Fruit fly (Drosophila melanogaster) whole organism, embryonic: ENCODE measurements around the gene CG1324.

Source experiments
- Awh ChIP-seq: fragments of 200-800 bp; sonication (Bioruptor generic); IDR thresholded peaks from 2 replicates; pipeline ENCODE4, ENCODE4 v1.3.6; 2022; ENCODE audit warnings: missing biosample characterization, missing genetic modification characterization
- Bdp1 ChIP-seq: fragments of 200-800 bp; sonication (Bioruptor generic); optimal IDR thresholded peaks from 3 replicates; lab custom pipeline; 2016; ENCODE audit warnings: missing biosample characterization, missing genetic modification characterization
- Blimp-1 ChIP-seq: fragments of 200-800 bp; sonication (Bioruptor generic); optimal IDR thresholded peaks from 3 replicates; lab custom pipeline; 2018; ENCODE audit warnings: missing biosample characterization, missing genetic modification characterization, mild to moderate bottlenecking, moderate library complexity, missing genetic modification reagents
- CG10209 ChIP-seq: fragments of 200-800 bp; sonication (Bioruptor generic); optimal IDR thresholded peaks from 3 replicates; lab custom pipeline; 2017; ENCODE audit warnings: missing biosample characterization, mild to moderate bottlenecking, missing genetic modification characterization, missing genetic modification reagents
- CG10654 ChIP-seq: fragments of 200-800 bp; sonication (Bioruptor generic); optimal IDR thresholded peaks from 2 replicates; lab custom pipeline; 2016; ENCODE audit warnings: missing biosample characterization, missing genetic modification characterization
- CG10959 ChIP-seq: fragments of 200-800 bp; sonication (Bioruptor generic); IDR thresholded peaks from 2 replicates; pipeline ENCODE4 v1.3.6; 2022; ENCODE audit warnings: missing biosample characterization, missing genetic modification characterization
- CG10979 ChIP-seq: fragments of 200-800 bp; sonication (Bioruptor generic); optimal IDR thresholded peaks from 2 replicates; lab custom pipeline; 2018; ENCODE audit warnings: missing biosample characterization, mild to moderate bottlenecking, missing genetic modification characterization, moderate library complexity
- CG11504 ChIP-seq: fragments of 200-800 bp; sonication (Bioruptor generic); optimal IDR thresholded peaks from 3 replicates; lab custom pipeline; 2019; ENCODE audit warnings: missing biosample characterization, mild to moderate bottlenecking, missing genetic modification characterization, moderate library complexity
- CG11723 ChIP-seq: fragments of 200-800 bp; sonication (Bioruptor generic); optimal IDR thresholded peaks from 2 replicates; lab custom pipeline; 2017; ENCODE audit warnings: missing biosample characterization, mild to moderate bottlenecking, missing genetic modification characterization
- CG13424 ChIP-seq: fragments of 200-800 bp; sonication (Bioruptor generic); optimal IDR thresholded peaks from 2 replicates; lab custom pipeline; 2019; ENCODE audit warnings: missing biosample characterization, mild to moderate bottlenecking, missing genetic modification characterization, moderate library complexity
- CG14710 ChIP-seq: fragments of 200-800 bp; sonication (Bioruptor generic); optimal IDR thresholded peaks from 3 replicates; lab custom pipeline; 2019; ENCODE audit warnings: missing biosample characterization, mild to moderate bottlenecking, missing genetic modification characterization, moderate library complexity
- CG17361 ChIP-seq: fragments of 200-800 bp; sonication (Bioruptor generic); IDR thresholded peaks from 3 replicates; pipeline ENCODE4 v1.3.6; 2022; ENCODE audit warnings: missing biosample characterization, missing genetic modification characterization
- CG18262 ChIP-seq: fragments of 200-800 bp; optimal IDR thresholded peaks from 3 replicates; lab custom pipeline; 2019; ENCODE audit warnings: missing biosample characterization, mild to moderate bottlenecking, missing genetic modification characterization, moderate library complexity
- CG2712 ChIP-seq: fragments of 200-800 bp; optimal IDR thresholded peaks from 3 replicates; lab custom pipeline; 2019; ENCODE audit warnings: missing biosample characterization, mild to moderate bottlenecking, missing genetic modification characterization, moderate library complexity
- CG30431 ChIP-seq: fragments of 200-800 bp; sonication (Bioruptor generic); optimal IDR thresholded peaks from 2 replicates; lab custom pipeline; 2017; ENCODE audit warnings: missing biosample characterization, missing genetic modification characterization
- CG3838 ChIP-seq: fragments of 200-800 bp; sonication (Bioruptor generic); optimal IDR thresholded peaks from 3 replicates; lab custom pipeline; 2016; ENCODE audit warnings: missing biosample characterization, missing genetic modification characterization
- CG6765 ChIP-seq: fragments of 200-800 bp; sonication (Bioruptor generic); optimal IDR thresholded peaks from 3 replicates; lab custom pipeline; 2017; ENCODE audit warnings: missing biosample characterization, mild to moderate bottlenecking, missing genetic modification characterization
- CG7839 ChIP-seq: fragments of 200-800 bp; sonication (Bioruptor generic); optimal IDR thresholded peaks from 3 replicates; lab custom pipeline; 2018; ENCODE audit warnings: missing biosample characterization, mild to moderate bottlenecking, missing genetic modification characterization, moderate library complexity
- CG8388 ChIP-seq: fragments of 200-800 bp; sonication (Bioruptor generic); optimal IDR thresholded peaks from 2 replicates; lab custom pipeline; 2019; ENCODE audit warnings: missing biosample characterization, mild to moderate bottlenecking, missing genetic modification characterization, moderate library complexity
- Dp ChIP-seq: fragments of 200-800 bp; sonication (Bioruptor generic); optimal IDR thresholded peaks from 2 replicates; lab custom pipeline; 2018; ENCODE audit warnings: missing biosample characterization, mild to moderate bottlenecking, missing genetic modification characterization, moderate library complexity
- Elba2 ChIP-seq: fragments of 200-800 bp; sonication (Bioruptor generic); optimal IDR thresholded peaks from 3 replicates; lab custom pipeline; 2016; ENCODE audit warnings: missing biosample characterization, missing genetic modification characterization
- Fer2 ChIP-seq: fragments of 200-800 bp; sonication (Bioruptor generic); optimal IDR thresholded peaks from 2 replicates; lab custom pipeline; 2018; ENCODE audit warnings: missing biosample characterization, mild to moderate bottlenecking, missing genetic modification characterization, moderate library complexity
- H15 ChIP-seq: fragments of 200-800 bp; sonication (Bioruptor generic); IDR thresholded peaks from 3 replicates; pipeline ENCODE4 v1.3.6; 2022; ENCODE audit warnings: missing biosample characterization, missing genetic modification characterization
- HLH4C ChIP-seq: fragments of 200-800 bp; sonication (Bioruptor generic); IDR thresholded peaks from 3 replicates; pipeline ENCODE4 v1.3.6; 2022; ENCODE audit warnings: missing biosample characterization, missing genetic modification characterization; ENCODE audit not compliant: partially characterized antibody
- Hmr ChIP-seq: fragments of 200-800 bp; sonication (Bioruptor generic); optimal IDR thresholded peaks from 3 replicates; lab custom pipeline; 2017; ENCODE audit warnings: mild to moderate bottlenecking, missing biosample characterization, missing genetic modification reagents, missing genetic modification characterization
- Hr51 ChIP-seq, 2 experiments: fragments of 200-800 bp; sonication (Bioruptor generic); optimal IDR thresholded peaks; 2 replicates in 1 of 2; 3 replicates in 1 of 2; lab custom pipeline; 2016 to 2018; ENCODE audit warnings: missing biosample characterization in 2 of 2, missing genetic modification characterization in 2 of 2, mild to moderate bottlenecking in 1 of 2, moderate library complexity in 1 of 2
- Lhr ChIP-seq: fragments of 200-800 bp; sonication (Bioruptor generic); optimal IDR thresholded peaks from 3 replicates; lab custom pipeline; 2017; ENCODE audit warnings: mild to moderate bottlenecking, missing biosample characterization, missing genetic modification reagents, missing genetic modification characterization
- Lpt ChIP-seq: fragments of >200 bp; optimal IDR thresholded peaks from 2 replicates; lab custom pipeline; 2018; ENCODE audit warnings: missing biosample characterization, missing genetic modification characterization
- Med ChIP-seq: fragments of 200-800 bp; sonication (Bioruptor generic); peaks from one replicate; lab custom pipeline; 2016; ENCODE audit warnings: missing biosample characterization, missing genetic modification characterization, mild to moderate bottlenecking, inconsistent platforms, moderate library complexity
- Poxn ChIP-seq: fragments of 200-800 bp; sonication (Bioruptor generic); IDR thresholded peaks from 2 replicates; pipeline ENCODE4 v1.3.6; 2022; ENCODE audit warnings: missing biosample characterization, missing genetic modification characterization
- Ravus ChIP-seq: fragments of 200-800 bp; sonication (Bioruptor generic); IDR thresholded peaks from 2 replicates; pipeline ENCODE4 v1.3.6; 2022; ENCODE audit warnings: missing biosample characterization, missing genetic modification characterization
- Usf ChIP-seq: fragments of 200-800 bp; sonication (Bioruptor generic); optimal IDR thresholded peaks from 2 replicates; lab custom pipeline; 2017; ENCODE audit warnings: missing genotype, missing biosample characterization, missing genetic modification characterization
- bab2 ChIP-seq: fragments of 200-800 bp; sonication (Bioruptor generic); optimal IDR thresholded peaks from 2 replicates; lab custom pipeline; 2016; ENCODE audit warnings: missing biosample characterization, missing genetic modification characterization
- bsh ChIP-seq, 2 experiments: fragments of 200-800 bp; sonication (Bioruptor generic); optimal IDR thresholded peaks; 2 replicates each; lab custom pipeline; 2017 to 2018; ENCODE audit warnings: mild to moderate bottlenecking in 2 of 2, missing biosample characterization in 2 of 2, missing genetic modification characterization in 2 of 2, moderate library complexity in 1 of 2
- cad ChIP-seq: fragments of >200 bp; optimal IDR thresholded peaks from 2 replicates; lab custom pipeline; 2017; ENCODE audit warnings: missing biosample characterization, missing genetic modification characterization
- ci ChIP-seq: fragments of 200-800 bp; sonication (Bioruptor generic); IDR thresholded peaks from 3 replicates; pipeline ENCODE4 v1.3.6; 2022; ENCODE audit warnings: missing biosample characterization, missing genetic modification characterization
- croc ChIP-seq: fragments of 200-800 bp; sonication (Bioruptor generic); conservative IDR thresholded peaks from 3 replicates; pipeline ENCODE4 v1.3.6; 2022; ENCODE audit warnings: missing biosample characterization, missing genetic modification characterization
- dmrt11E ChIP-seq: fragments of 200-800 bp; sonication (Bioruptor generic); optimal IDR thresholded peaks from 3 replicates; lab custom pipeline; 2018; ENCODE audit warnings: missing biosample characterization, mild to moderate bottlenecking, missing genetic modification characterization, moderate library complexity
- gce ChIP-seq: fragments of 200-800 bp; sonication (Bioruptor generic); IDR thresholded peaks from 3 replicates; pipeline ENCODE4 v1.3.6; 2022; ENCODE audit warnings: missing biosample characterization, missing genetic modification characterization
- gt ChIP-seq: fragments of 200-800 bp; sonication (Bioruptor generic); IDR thresholded peaks from 2 replicates; pipeline ENCODE4 v1.3.6; 2022; ENCODE audit warnings: missing biosample characterization, missing genetic modification characterization
- h ChIP-seq: fragments of >200 bp; optimal IDR thresholded peaks from 2 replicates; lab custom pipeline; 2017
- ham ChIP-seq: fragments of 200-800 bp; sonication (Bioruptor generic); IDR thresholded peaks from 2 replicates; pipeline ENCODE4 v1.3.6; 2022; ENCODE audit warnings: missing biosample characterization, missing genetic modification characterization
- ind ChIP-seq: fragments of 200-800 bp; sonication (Bioruptor generic); optimal IDR thresholded peaks from 3 replicates; lab custom pipeline; 2016; ENCODE audit warnings: missing biosample characterization, missing genetic modification characterization
- lab ChIP-seq: fragments of 200-800 bp; sonication (Bioruptor generic); optimal IDR thresholded peaks from 3 replicates; lab custom pipeline; 2017; ENCODE audit warnings: missing biosample characterization, missing genetic modification characterization, mild to moderate bottlenecking, moderate library complexity, missing genetic modification reagents
- lola ChIP-seq, 3 experiments: fragments of >200 bp in 2 of 3; fragments of 200-800 bp in 1 of 3; sonication (Bioruptor generic) in 1 of 3; optimal IDR thresholded peaks; 2 replicates each; lab custom pipeline; 2017 to 2019; ENCODE audit warnings: missing biosample characterization in 3 of 3, missing genetic modification characterization in 3 of 3, mild to moderate bottlenecking in 1 of 3, moderate library complexity in 1 of 3
- nmo ChIP-seq: fragments of 200-800 bp; sonication (Bioruptor generic); optimal IDR thresholded peaks from 2 replicates; lab custom pipeline; 2018; ENCODE audit warnings: missing biosample characterization, mild to moderate bottlenecking, missing genetic modification characterization, moderate library complexity
- phol ChIP-seq: fragments of 200-800 bp; sonication (Bioruptor generic); optimal IDR thresholded peaks from 3 replicates; lab custom pipeline; 2018; ENCODE audit warnings: missing biosample characterization, mild to moderate bottlenecking, missing genetic modification characterization, moderate library complexity
- sens ChIP-seq: fragments of 200-800 bp; sonication (Bioruptor generic); peaks from one replicate; lab custom pipeline; 2016; ENCODE audit warnings: missing biosample characterization, missing genetic modification characterization
- twi ChIP-seq: fragments of 200-800 bp; optimal IDR thresholded peaks from 2 replicates; lab custom pipeline; 2019; ENCODE audit warnings: missing biosample characterization, mild to moderate bottlenecking, missing genetic modification characterization, moderate library complexity

CG1324 gene

dm6 chrX:20728591-20728990 is 7.2 kb downstream of the CG1324 start (continued):
- TF ChIP-seq CG10959 (GFP tag; lab: Robert Waterston, UW), result no peak
- peak; percentile 2 for TF ChIP-seq nmo (GFP tag; lab: Kevin White, UChicago)
- TF ChIP-seq bsh (GFP tag; optimal IDR thresholded peaks at IDR 0.05; lab: Kevin White, UChicago), result peak in 1 of 2 experiments; percentile 22
- no peak for TF ChIP-seq Elba2 (GFP tag; lab: Kevin White, UChicago)
- peak; percentile 27 for TF ChIP-seq CG11504
- TF ChIP-seq ham (GFP tag; lab: Robert Waterston, UW), result no peak
- no peak for TF ChIP-seq Fer2 (tag; lab: Kevin White, UChicago)
- no peak for TF ChIP-seq CG6765 (GFP tag; lab: Kevin White, UChicago)
- peak; percentile 15 for TF ChIP-seq CG14710
- peak; percentile 27 for TF ChIP-seq CG18262 (tag; lab: Kevin White, UChicago)
- TF ChIP-seq lola (GFP tag; optimal IDR thresholded peaks at IDR 0.05; lab: Kevin White, UChicago), result peak in 1 of 3 experiments; percentile 39
- TF ChIP-seq Blimp-1 (GFP tag; lab: Kevin White, UChicago), result peak; percentile 15
- no peak for TF ChIP-seq h (lab: Kevin White, UChicago)
- TF ChIP-seq CG13424 (tag; lab: Kevin White, UChicago), result peak; percentile 3
- no peak for TF ChIP-seq Lhr (GFP tag; lab: Kevin White, UChicago)
- peak; percentile 20 for TF ChIP-seq CG7839 (tag; lab: Kevin White, UChicago)
- no peak for TF ChIP-seq CG8388 (GFP tag; lab: Kevin White, UChicago)
- TF ChIP-seq Hr51 (GFP tag; optimal IDR thresholded peaks at IDR 0.05; lab: Kevin White, UChicago), result no peak
- TF ChIP-seq dmrt11E (tag; lab: Kevin White, UChicago), result peak; percentile 30
- peak; percentile 8 for TF ChIP-seq phol (tag; lab: Kevin White, UChicago)
- no peak for TF ChIP-seq Lpt (GFP tag; lab: Kevin White, UChicago)
- peak; percentile 54 for TF ChIP-seq sens
- TF ChIP-seq CG10979, result peak; percentile 37
- TF ChIP-seq CG3838, result no peak
- peak; percentile 29 for TF ChIP-seq CG2712 (tag; lab: Kevin White, UChicago)
- no peak for TF ChIP-seq ci (GFP tag; lab: Robert Waterston, UW)
- no peak for TF ChIP-seq Bdp1 (GFP tag; lab: Kevin White, UChicago)
- TF ChIP-seq croc (GFP tag; lab: Robert Waterston, UW), result no peak
- no peak for TF ChIP-seq Ravus (GFP tag; lab: Robert Waterston, UW)

dm6 chrX:20724475-20724874 is 11.3 kb downstream of the CG1324 start:
- TF ChIP-seq lab, result no peak
- TF ChIP-seq CG10209 (GFP tag; lab: Kevin White, UChicago), result no peak
- peak; percentile 91 for TF ChIP-seq cad (GFP tag; lab: Kevin White, UChicago)
- no peak for TF ChIP-seq CG11723 (GFP tag; lab: Kevin White, UChicago)
- TF ChIP-seq, all 482 proteins: peak for 1

- TF ChIP-seq Dp (GFP tag; lab: Kevin White, UChicago) (no peak), H15 (GFP tag; lab: Robert Waterston, UW) (no peak), Med (GFP tag; lab: Kevin White, UChicago) (peak; percentile 6), CG17361 (GFP tag; lab: Robert Waterston, UW) (no peak), twi (no peak), bab2 (GFP tag; lab: Kevin White, UChicago) (no peak), HLH4C (GFP tag; lab: Robert Waterston, UW) (no peak), Poxn (GFP tag; lab: Robert Waterston, UW) (no peak), Usf (GFP tag; lab: Kevin White, UChicago) (no peak), CG8388 (GFP tag; lab: Kevin White, UChicago) (no peak), nmo (GFP tag; lab: Kevin White, UChicago) (peak; percentile 0), bsh (GFP tag; optimal IDR thresholded peaks at IDR 0.05; lab: Kevin White, UChicago) (peak in 1 of 2 experiments; percentile 0), gce (GFP tag; lab: Robert Waterston, UW) (no peak), CG30431 (GFP tag; lab: Kevin White, UChicago) (no peak), ind (GFP tag; lab: Kevin White, UChicago) (no peak), CG10654 (GFP tag; lab: Kevin White, UChicago) (no peak), gt (no peak), Hmr (GFP tag; lab: Kevin White, UChicago) (peak; percentile 8), Awh (GFP tag; lab: Robert Waterston, UW) (no peak)
These were observed 12.6 kb downstream of the CG1324 start for dm6 chrX:20723207-20723606.
